Worm (Caenorhabditis elegans) whole organism, late embryonic: ENCODE data around the gene E04D5.4.
A peak's percentile ranks its signal among the peaks of the same experiment; 100 is the strongest.
"Not testable (repeated sequence)": the region's sequence is repeated elsewhere in the genome, so short reads cannot be mapped to it uniquely, and the experiment has no call there.

Experiments
- K02D7.2 ChIP-seq: sonication (generic microtip); optimal IDR thresholded peaks from 2 replicates; lab custom pipeline; 2017; ENCODE audit warnings: mild to moderate bottlenecking, missing genetic modification characterization, missing compliant biosample characterization
- T23F11.4 ChIP-seq: fragments of 200-800 bp; sonication (Bioruptor generic); optimal IDR thresholded peaks from 2 replicates; lab custom pipeline; 2018; ENCODE audit warnings: mild to moderate bottlenecking, missing genetic modification characterization, missing compliant biosample characterization
- Y22D7AL.16 ChIP-seq: sonication (generic microtip); optimal IDR thresholded peaks from 2 replicates; lab custom pipeline; 2016; ENCODE audit warnings: missing genetic modification characterization, missing compliant biosample characterization
- ama-1 ChIP-seq: fragments of 150-350 bp; optimal IDR thresholded peaks from 2 replicates; lab custom pipeline; 2014
- ceh-19 ChIP-seq: fragments of 200-800 bp; sonication (Bioruptor generic); optimal IDR thresholded peaks from 2 replicates; lab custom pipeline; 2018; ENCODE audit warnings: mild to moderate bottlenecking, missing genetic modification characterization, missing compliant biosample characterization
- ceh-2 ChIP-seq: sonication (generic microtip); optimal IDR thresholded peaks from 2 replicates; lab custom pipeline; 2016; ENCODE audit warnings: missing genotype, missing genetic modification characterization, missing compliant biosample characterization
- ceh-24 ChIP-seq: sonication (generic microtip); optimal IDR thresholded peaks from 2 replicates; lab custom pipeline; 2016; ENCODE audit warnings: mild to moderate bottlenecking, missing genetic modification characterization, missing compliant biosample characterization
- ceh-31 ChIP-seq: sonication (generic microtip); optimal IDR thresholded peaks from 2 replicates; lab custom pipeline; 2016; ENCODE audit warnings: missing genetic modification characterization, missing compliant biosample characterization
- ceh-48 ChIP-seq: sonication (generic microtip); optimal IDR thresholded peaks from 2 replicates; lab custom pipeline; 2016; ENCODE audit warnings: missing genetic modification characterization, inconsistent platforms, missing compliant biosample characterization
- ceh-6 ChIP-seq: fragments of 200-800 bp; sonication (Bioruptor generic); optimal IDR thresholded peaks from 2 replicates; lab custom pipeline; 2018; ENCODE audit warnings: mild to moderate bottlenecking, missing genetic modification characterization, missing compliant biosample characterization
- elt-2 ChIP-seq: sonication (generic microtip); optimal IDR thresholded peaks from 2 replicates; lab custom pipeline; 2016; ENCODE audit warnings: missing genetic modification reagents, missing genetic modification characterization, missing compliant biosample characterization
- ets-4 ChIP-seq: sonication (generic microtip); optimal IDR thresholded peaks from 2 replicates; lab custom pipeline; 2016; ENCODE audit warnings: missing genetic modification characterization, missing compliant biosample characterization
- fax-1 ChIP-seq: sonication (generic microtip); optimal IDR thresholded peaks from 2 replicates; lab custom pipeline; 2016; ENCODE audit warnings: missing genotype, missing genetic modification characterization, missing compliant biosample characterization
- hlh-13 ChIP-seq: fragments of 200-800 bp; sonication (Bioruptor generic); optimal IDR thresholded peaks from 2 replicates; lab custom pipeline; 2018; ENCODE audit warnings: mild to moderate bottlenecking, missing genetic modification characterization, missing compliant biosample characterization
- hlh-15 ChIP-seq: sonication (generic microtip); optimal IDR thresholded peaks from 2 replicates; lab custom pipeline; 2016; ENCODE audit warnings: missing genetic modification characterization, missing compliant biosample characterization
- hlh-30 ChIP-seq: sonication (generic microtip); optimal IDR thresholded peaks from 2 replicates; lab custom pipeline; 2017; ENCODE audit warnings: antibody characterized with exemption, missing genetic modification characterization, missing compliant biosample characterization; ENCODE audit not compliant: insufficient read depth
- lim-6 ChIP-seq: sonication (generic microtip); optimal IDR thresholded peaks from 2 replicates; lab custom pipeline; 2016; ENCODE audit warnings: missing genetic modification characterization, missing compliant biosample characterization
- mec-3 ChIP-seq: sonication (generic microtip); optimal IDR thresholded peaks from 2 replicates; lab custom pipeline; 2016; ENCODE audit warnings: borderline replicate concordance, missing genetic modification characterization, missing compliant biosample characterization
- nfya-1 ChIP-seq: sonication (generic microtip); optimal IDR thresholded peaks from 2 replicates; lab custom pipeline; 2017; ENCODE audit warnings: missing genetic modification characterization, mild to moderate bottlenecking, missing compliant biosample characterization, antibody characterized with exemption, moderate library complexity
- nhr-232 ChIP-seq: sonication (generic microtip); optimal IDR thresholded peaks from 2 replicates; lab custom pipeline; 2016; ENCODE audit warnings: missing genetic modification characterization, missing compliant biosample characterization
- pat-9 ChIP-seq: fragments of 200-800 bp; sonication (Bioruptor generic); optimal IDR thresholded peaks from 2 replicates; lab custom pipeline; 2018; ENCODE audit warnings: mild to moderate bottlenecking, missing genetic modification characterization, moderate library complexity, missing compliant biosample characterization
- pha-2 ChIP-seq: sonication (generic microtip); optimal IDR thresholded peaks from 2 replicates; lab custom pipeline; 2017; ENCODE audit warnings: mild to moderate bottlenecking, missing genetic modification characterization, missing compliant biosample characterization
- pha-4 ChIP-seq: fragments of 150-350 bp; optimal IDR thresholded peaks from 2 replicates; lab custom pipeline; 2018; ENCODE audit warnings: missing biosample characterization, missing genetic modification reagents, missing genetic modification characterization
- pqm-1 ChIP-seq: sonication (generic microtip); optimal IDR thresholded peaks from 2 replicates; lab custom pipeline; 2016; ENCODE audit warnings: missing genetic modification characterization, missing compliant biosample characterization
- pros-1 ChIP-seq: fragments of 150-350 bp; optimal IDR thresholded peaks from 2 replicates; lab custom pipeline; 2014; ENCODE audit warnings: missing biosample characterization, missing genetic modification reagents, missing genetic modification characterization
- rnt-1 ChIP-seq: sonication (generic microtip); optimal IDR thresholded peaks from 2 replicates; lab custom pipeline; 2016; ENCODE audit warnings: missing genetic modification characterization, missing compliant biosample characterization
- sox-2 ChIP-seq: fragments of 200-800 bp; sonication (Bioruptor generic); IDR thresholded peaks from 2 replicates; pipeline ENCODE4 v1.3.6; 2022; ENCODE audit warnings: missing genetic modification reagents, missing genetic modification characterization, missing compliant biosample characterization
- ttx-3 ChIP-seq: sonication (generic microtip); optimal IDR thresholded peaks from 2 replicates; lab custom pipeline; 2016; ENCODE audit warnings: missing genetic modification reagents, missing genetic modification characterization, missing compliant biosample characterization
- unc-42 ChIP-seq: sonication (generic microtip); optimal IDR thresholded peaks from 2 replicates; lab custom pipeline; 2016; ENCODE audit warnings: missing genotype, missing genetic modification characterization, missing compliant biosample characterization
- zip-5 ChIP-seq: sonication (generic microtip); optimal IDR thresholded peaks from 2 replicates; lab custom pipeline; 2016; ENCODE audit warnings: missing genetic modification characterization, missing compliant biosample characterization
- ztf-16 ChIP-seq: sonication (generic microtip); optimal IDR thresholded peaks from 2 replicates; lab custom pipeline; 2017; ENCODE audit warnings: missing genetic modification characterization, missing compliant biosample characterization

Gene E04D5.4

DNA sequence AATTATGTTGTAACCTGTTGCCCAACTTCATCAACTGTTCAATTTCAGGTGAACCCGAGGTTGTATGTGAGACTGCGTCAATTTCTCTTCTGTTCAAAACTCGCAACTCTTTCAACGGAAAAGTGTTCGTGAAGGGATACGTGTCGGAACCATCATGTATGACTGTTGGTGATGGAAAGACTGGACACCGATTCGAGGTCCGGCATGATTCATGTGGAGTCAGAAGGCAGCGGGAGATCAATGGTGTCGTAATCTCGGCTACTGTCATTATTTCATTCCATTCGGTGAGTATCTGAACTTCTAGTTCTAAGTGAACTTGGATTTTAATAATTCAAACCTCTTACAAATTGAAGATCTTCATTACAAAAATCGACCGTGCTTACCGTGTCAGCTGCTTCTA, 2.2 kb upstream of the E04D5.4 start:
- TF ChIP-seq pha-4 (tag; lab: Kevin White, UChicago) = no peak
- TF ChIP-seq nfya-1 (tag; lab: Kevin White, UChicago) = no peak
- no peak for TF ChIP-seq ets-4 (tag; lab: Kevin White, UChicago)
- no peak for TF ChIP-seq ceh-48

DNA sequence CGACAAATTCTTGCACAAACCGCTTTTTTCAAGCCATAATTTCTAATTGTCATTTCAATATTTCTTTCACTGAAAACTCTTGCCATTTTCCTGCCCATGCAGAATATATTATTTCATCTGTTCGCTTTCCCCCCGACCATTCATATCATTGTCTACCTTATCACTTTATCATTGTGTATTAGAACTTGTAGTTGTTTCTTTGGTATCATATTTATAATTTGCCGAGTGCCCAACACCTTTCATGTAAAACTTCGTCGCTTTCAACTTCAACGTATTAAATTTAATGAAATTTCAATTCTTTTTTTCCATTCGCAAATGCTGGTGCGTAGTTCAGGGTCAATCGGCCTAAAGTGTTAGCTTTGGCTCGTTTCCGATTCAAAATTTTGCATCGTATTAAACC, 2.8 kb downstream of the E04D5.4 start, which contains the start of gene ZK673.1:
Gene ZK673.1 (plus strand): TSS at position 301 of the 400 bp plus-strand sequence.
- not testable (repeated sequence) for TF ChIP-seq mec-3, ztf-16, ceh-2 (tag; lab: Kevin White, UChicago)

DNA sequence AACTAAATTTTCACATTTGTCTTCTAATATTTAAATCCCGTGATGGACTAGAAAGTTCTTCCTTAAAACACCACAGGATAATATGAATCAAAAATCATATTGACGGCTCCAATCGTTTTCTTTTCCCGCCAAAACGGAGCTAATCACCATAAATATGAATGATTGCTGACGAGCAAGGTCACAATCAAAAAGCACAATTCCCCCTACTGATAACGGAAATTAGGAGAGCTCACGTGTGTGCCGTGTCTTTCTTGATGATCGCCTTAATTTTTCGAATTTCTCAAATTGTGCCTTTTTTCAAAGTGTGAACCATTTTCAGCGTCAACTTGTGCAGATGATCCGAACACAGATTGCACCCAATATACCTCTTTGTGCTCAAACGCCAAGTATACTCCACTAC, 3.8 kb downstream of the E04D5.4 start:
- TF ChIP-seq ceh-6 (GFP tag; lab: Kevin White, UChicago) (no peak), pha-2 (tag; lab: Kevin White, UChicago) (no peak), ama-1 (lab: Kevin White, UChicago) (no peak), hlh-30 (tag; lab: Kevin White, UChicago) (no peak), ceh-19 (no peak), K02D7.2 (tag; lab: Kevin White, UChicago) (no peak), ceh-31 (tag; lab: Kevin White, UChicago) (no peak), elt-2 (tag; lab: Kevin White, UChicago) (peak; percentile 72)

ce11 chrII:10444971-10445707, 5.1 kb downstream of the E04D5.4 start:
- TF ChIP-seq fax-1 (tag; lab: Kevin White, UChicago) = no peak
- TF ChIP-seq ceh-6 (GFP tag; lab: Kevin White, UChicago) = no peak
- TF ChIP-seq Y22D7AL.16 (tag; lab: Kevin White, UChicago) = no peak
- no peak for TF ChIP-seq unc-42 (tag; lab: Kevin White, UChicago)
- no peak for TF ChIP-seq T23F11.4
- TF ChIP-seq lim-6 (tag; lab: Kevin White, UChicago) = no peak
- no peak for TF ChIP-seq rnt-1
- TF ChIP-seq hlh-30 (tag; lab: Kevin White, UChicago) = no peak

ce11 chrII:10445738-10446137, 5.7 kb downstream of the E04D5.4 start:
- TF ChIP-seq nfya-1 (tag; lab: Kevin White, UChicago) = peak; percentile 20
- no peak for TF ChIP-seq ceh-24 (tag; lab: Kevin White, UChicago)
- TF ChIP-seq ttx-3 = no peak
- TF ChIP-seq hlh-15 (tag; lab: Kevin White, UChicago) = no peak
- TF ChIP-seq nhr-232 (tag; lab: Kevin White, UChicago) = no peak
- no peak for TF ChIP-seq sox-2 (GFP tag; lab: Robert Waterston, UW)
- peak; percentile 15 for TF ChIP-seq elt-2 (tag; lab: Kevin White, UChicago)
- no peak for TF ChIP-seq ceh-31 (tag; lab: Kevin White, UChicago)
- TF ChIP-seq ceh-2 (tag; lab: Kevin White, UChicago) = no peak
- no peak for TF ChIP-seq hlh-13 (GFP tag; lab: Kevin White, UChicago)
- TF ChIP-seq pat-9 (tag; lab: Kevin White, UChicago) = no peak
- TF ChIP-seq pros-1 = no peak
- TF ChIP-seq ceh-6 (GFP tag; lab: Kevin White, UChicago) = no peak
- no peak for TF ChIP-seq zip-5 (tag; lab: Kevin White, UChicago)
- no peak for TF ChIP-seq pqm-1 (tag; lab: Kevin White, UChicago)
